Worm (Caenorhabditis elegans) whole organism, L3 larva: ENCODE results near the gene C56E6.2.

ENCODE experiments used
- aly-2 ChIP-seq: fragments of 150-350 bp; optimal IDR thresholded peaks from 2 replicates; lab custom pipeline; 2014; ENCODE audit warnings: missing biosample characterization, missing genetic modification characterization
- ama-1 ChIP-seq: fragments of 150-350 bp; optimal IDR thresholded peaks from 2 replicates; lab custom pipeline; 2018
- ceh-28 ChIP-seq: fragments of 150-350 bp; optimal IDR thresholded peaks from 2 replicates; lab custom pipeline; 2014; ENCODE audit warnings: missing biosample characterization, missing genetic modification reagents, missing genetic modification characterization
- ceh-9 ChIP-seq: sonication (generic microtip); optimal IDR thresholded peaks from 2 replicates; lab custom pipeline; 2018; ENCODE audit warnings: missing biosample characterization, missing genetic modification characterization
- daf-12 ChIP-seq: fragments of 150-350 bp; optimal IDR thresholded peaks from 2 replicates; lab custom pipeline; 2014; ENCODE audit warnings: missing biosample characterization, missing genetic modification reagents, missing genetic modification characterization
- egl-5 ChIP-seq: fragments of 150-350 bp; optimal IDR thresholded peaks from 2 replicates; lab custom pipeline; 2017; ENCODE audit warnings: missing biosample characterization, missing genetic modification reagents, missing genetic modification characterization, inconsistent platforms
- elt-1 ChIP-seq: fragments of 150-350 bp; optimal IDR thresholded peaks from 2 replicates; lab custom pipeline; 2014; ENCODE audit warnings: missing biosample characterization, missing genetic modification characterization
- elt-2 ChIP-seq: sonication (generic microtip); optimal IDR thresholded peaks from 2 replicates; lab custom pipeline; 2016; ENCODE audit warnings: missing genetic modification reagents, mild to moderate bottlenecking, missing genetic modification characterization, missing compliant biosample characterization
- elt-3 ChIP-seq, 3 experiments: fragments of 150-350 bp in 1 of 3; sonication (generic microtip) in 2 of 3; optimal IDR thresholded peaks; 2 replicates in 2 of 3; 4 replicates in 1 of 3; lab custom pipeline; 2014 to 2017; ENCODE audit warnings: missing biosample characterization in 3 of 3, missing genetic modification characterization in 3 of 3
- hmg-11 ChIP-seq: sonication (generic microtip); optimal IDR thresholded peaks from 2 replicates; lab custom pipeline; 2016; ENCODE audit warnings: missing genetic modification characterization, missing compliant biosample characterization
- jun-1 ChIP-seq: fragments of 150-350 bp; optimal IDR thresholded peaks from 2 replicates; lab custom pipeline; 2014; ENCODE audit warnings: missing biosample characterization, missing genetic modification reagents, missing genetic modification characterization
- lin-15B ChIP-seq: fragments of 150-350 bp; optimal IDR thresholded peaks from 2 replicates; lab custom pipeline; 2014; ENCODE audit warnings: missing biosample characterization, missing genetic modification characterization
- lin-39 ChIP-seq: fragments of 150-350 bp; optimal IDR thresholded peaks from 2 replicates; lab custom pipeline; 2018; ENCODE audit warnings: missing biosample characterization, missing genetic modification reagents, missing genetic modification characterization
- nfya-1 ChIP-seq: sonication (generic microtip); optimal IDR thresholded peaks from 2 replicates; lab custom pipeline; 2017; ENCODE audit warnings: missing genetic modification characterization, mild to moderate bottlenecking, missing compliant biosample characterization, antibody characterized with exemption, moderate library complexity; ENCODE audit not compliant: insufficient read depth
- nhr-11 ChIP-seq: fragments of 150-350 bp; optimal IDR thresholded peaks from 2 replicates; lab custom pipeline; 2014; ENCODE audit warnings: missing biosample characterization, missing genetic modification characterization
- nhr-12 ChIP-seq: fragments of 150-350 bp; optimal IDR thresholded peaks from 2 replicates; lab custom pipeline; 2014; ENCODE audit warnings: missing biosample characterization, missing genetic modification characterization
- nhr-23 ChIP-seq: fragments of 150-350 bp; optimal IDR thresholded peaks from 2 replicates; lab custom pipeline; 2014; ENCODE audit warnings: missing biosample characterization, missing genetic modification reagents, missing genetic modification characterization
- nhr-237 ChIP-seq: fragments of 150-350 bp; optimal IDR thresholded peaks from 2 replicates; lab custom pipeline; 2014; ENCODE audit warnings: missing biosample characterization, missing genetic modification characterization
- nhr-25 ChIP-seq: sonication (generic microtip); optimal IDR thresholded peaks from 2 replicates; lab custom pipeline; 2017; ENCODE audit warnings: missing biosample characterization, missing genetic modification characterization
- nhr-28 ChIP-seq: fragments of 150-350 bp; optimal IDR thresholded peaks from 2 replicates; lab custom pipeline; 2014; ENCODE audit warnings: missing biosample characterization, missing genetic modification characterization
- nhr-43 ChIP-seq: sonication (generic microtip); optimal IDR thresholded peaks from 2 replicates; lab custom pipeline; 2016; ENCODE audit warnings: mild to moderate bottlenecking, missing genetic modification characterization, missing compliant biosample characterization; ENCODE audit not compliant: poor library complexity, severe bottlenecking
- nhr-67 ChIP-seq: fragments of 150-350 bp; optimal IDR thresholded peaks from 2 replicates; lab custom pipeline; 2014; ENCODE audit warnings: missing biosample characterization, missing genetic modification characterization
- nhr-76 ChIP-seq: fragments of 150-350 bp; sonication (generic microtip); optimal IDR thresholded peaks from 5 replicates; lab custom pipeline; 2014; ENCODE audit warnings: missing biosample characterization, missing genetic modification characterization
- nhr-77 ChIP-seq: fragments of 150-350 bp; optimal IDR thresholded peaks from 2 replicates; lab custom pipeline; 2014; ENCODE audit warnings: missing biosample characterization, missing genetic modification characterization
- pha-4 ChIP-seq: fragments of 150-350 bp; optimal IDR thresholded peaks from 2 replicates; lab custom pipeline; 2014; ENCODE audit warnings: missing biosample characterization, missing genetic modification reagents, missing genetic modification characterization
- pqm-1 ChIP-seq: fragments of 150-350 bp; optimal IDR thresholded peaks from 2 replicates; lab custom pipeline; 2017; ENCODE audit warnings: missing biosample characterization, missing genetic modification characterization, inconsistent platforms
- skn-1 ChIP-seq: fragments of 150-350 bp; optimal IDR thresholded peaks from 2 replicates; lab custom pipeline; 2014; ENCODE audit warnings: missing biosample characterization, missing genetic modification characterization
- snpc-4 ChIP-seq: fragments of 150-350 bp; optimal IDR thresholded peaks from 2 replicates; lab custom pipeline; 2014; ENCODE audit warnings: missing biosample characterization, missing genetic modification characterization
- zag-1 ChIP-seq: fragments of 150-350 bp; optimal IDR thresholded peaks from 2 replicates; lab custom pipeline; 2014; ENCODE audit warnings: missing biosample characterization, missing genetic modification characterization
- ztf-11 ChIP-seq: fragments of 150-350 bp; optimal IDR thresholded peaks from 2 replicates; lab custom pipeline; 2014; ENCODE audit warnings: missing biosample characterization, missing genetic modification characterization

The C56E6.2 gene

DNA sequence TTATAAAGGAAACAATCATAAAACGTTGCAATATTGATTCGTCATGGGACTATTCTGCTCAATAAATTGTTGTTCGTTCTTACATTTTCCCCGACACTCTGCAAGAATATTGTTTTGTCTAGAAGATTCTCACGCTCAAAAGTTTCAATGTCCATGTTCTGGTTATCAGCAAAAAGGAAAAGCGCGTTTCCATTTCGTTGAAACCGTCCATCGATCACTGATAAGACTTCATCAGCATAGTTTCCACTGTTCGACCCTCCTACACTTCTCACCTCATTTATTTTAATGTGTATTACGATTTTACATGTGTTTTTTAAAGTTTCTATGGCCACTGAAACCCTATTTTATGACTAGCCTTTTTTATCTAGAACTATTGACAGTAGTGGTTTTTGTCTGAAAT is 4.6 kb upstream of the C56E6.2 start:
- TF ChIP-seq elt-3 (tag; optimal IDR thresholded peaks at IDR 0.05; lab: Kevin White, UChicago) (no peak), elt-2 (tag; lab: Kevin White, UChicago) (peak; percentile 89), pqm-1 (tag; lab: Kevin White, UChicago) (peak; percentile 91), nhr-23 (no peak), nhr-43 (tag; lab: Kevin White, UChicago) (no peak), lin-15B (no peak), aly-2 (tag; lab: Kevin White, UChicago) (no peak)

DNA sequence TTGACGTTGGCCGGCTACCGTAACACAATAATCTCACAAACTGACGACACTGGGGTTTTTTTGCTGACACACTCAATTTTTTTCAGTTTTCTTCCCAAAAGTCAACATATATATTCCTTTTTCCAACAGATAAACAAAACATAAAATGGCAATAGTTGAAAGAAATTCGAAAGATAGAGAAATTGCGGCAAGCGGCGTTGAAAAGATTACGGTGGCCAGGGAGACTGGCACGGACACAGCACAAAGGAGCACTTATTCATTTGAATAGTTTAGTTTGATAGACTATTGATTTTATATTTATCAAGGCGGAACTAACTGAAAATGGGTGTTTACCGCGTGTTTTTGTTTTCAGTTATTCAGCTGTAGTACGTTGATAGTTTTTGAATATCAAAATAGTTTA is 3.4 kb upstream of the C56E6.2 start, which contains the start of gene toe-2:
Gene toe-2 (minus strand): TSS at position 70 of the 400 bp plus-strand sequence.
- TF ChIP-seq nhr-11 (tag; lab: Kevin White, UChicago) (no peak), aly-2 (tag; lab: Kevin White, UChicago) (no peak), nhr-43 (tag; lab: Kevin White, UChicago) (no peak), pqm-1 (tag; lab: Kevin White, UChicago) (peak; percentile 18), elt-2 (tag; lab: Kevin White, UChicago) (peak; percentile 55), nfya-1 (tag; lab: Kevin White, UChicago) (no peak), zag-1 (tag; lab: Kevin White, UChicago) (no peak), ceh-9 (tag; lab: Kevin White, UChicago) (no peak), nhr-76 (tag; lab: Kevin White, UChicago) (no peak)

DNA sequence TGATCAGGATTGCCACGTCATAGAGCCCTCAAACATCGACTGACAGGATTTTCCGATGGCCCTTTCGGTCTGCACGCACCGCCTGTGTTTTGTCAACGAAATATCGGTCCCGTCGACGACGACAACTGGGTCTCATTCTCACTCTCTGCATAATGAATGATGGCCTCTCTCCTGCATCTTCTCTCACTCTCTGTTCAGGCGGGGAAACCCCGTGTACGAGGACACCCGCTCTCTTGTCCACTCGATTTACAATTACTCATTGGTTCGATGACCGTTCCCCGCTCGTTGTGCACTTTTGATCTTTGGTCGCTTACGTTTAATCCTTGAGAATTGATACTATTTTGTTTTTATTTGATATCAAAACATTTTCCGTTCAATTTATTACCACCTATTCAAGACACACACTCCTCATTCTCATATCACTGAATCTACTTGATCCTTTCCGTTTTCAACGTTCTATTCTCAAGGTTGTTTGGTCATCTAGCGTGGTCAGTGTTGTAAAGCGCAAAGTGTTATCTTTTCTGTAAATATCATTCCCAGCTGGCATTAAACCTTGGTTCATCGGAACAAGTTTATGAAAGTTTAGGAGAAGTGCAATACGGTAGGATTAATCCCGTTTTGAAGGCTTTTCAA is 2.0 kb upstream of the C56E6.2 start:
- TF ChIP-seq lin-39, result peak; percentile 30
- peak; percentile 19 for TF ChIP-seq nhr-43 (tag; lab: Kevin White, UChicago)
- peak; percentile 25 for TF ChIP-seq pqm-1 (tag; lab: Kevin White, UChicago)
- no peak for TF ChIP-seq jun-1
- peak; percentile 65 for TF ChIP-seq nhr-25 (tag; lab: Kevin White, UChicago)

DNA sequence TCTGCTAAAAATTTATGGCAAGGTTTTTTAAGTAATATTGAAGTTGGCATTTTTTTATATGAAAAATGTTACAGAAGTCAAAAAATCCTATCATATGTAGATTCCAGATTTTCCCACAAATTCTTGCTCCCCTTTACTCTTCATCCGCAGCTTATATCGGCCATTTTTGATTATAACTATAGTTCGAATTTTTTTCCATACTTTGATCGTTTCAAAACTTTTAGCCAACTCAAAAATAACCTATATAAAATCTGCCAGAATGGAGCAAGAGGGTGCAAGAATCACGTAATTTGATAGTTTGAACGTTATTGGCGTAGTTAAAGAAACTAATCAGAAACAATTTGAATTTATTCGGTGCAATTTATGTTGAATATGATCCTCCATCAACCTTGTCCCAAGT is 787 bp upstream of the C56E6.2 start:
- TF ChIP-seq zag-1 (tag; lab: Kevin White, UChicago) (no peak), egl-5 (no peak), nhr-11 (tag; lab: Kevin White, UChicago) (no peak), nhr-28 (no peak), elt-1 (no peak), ztf-11 (no peak)

DNA sequence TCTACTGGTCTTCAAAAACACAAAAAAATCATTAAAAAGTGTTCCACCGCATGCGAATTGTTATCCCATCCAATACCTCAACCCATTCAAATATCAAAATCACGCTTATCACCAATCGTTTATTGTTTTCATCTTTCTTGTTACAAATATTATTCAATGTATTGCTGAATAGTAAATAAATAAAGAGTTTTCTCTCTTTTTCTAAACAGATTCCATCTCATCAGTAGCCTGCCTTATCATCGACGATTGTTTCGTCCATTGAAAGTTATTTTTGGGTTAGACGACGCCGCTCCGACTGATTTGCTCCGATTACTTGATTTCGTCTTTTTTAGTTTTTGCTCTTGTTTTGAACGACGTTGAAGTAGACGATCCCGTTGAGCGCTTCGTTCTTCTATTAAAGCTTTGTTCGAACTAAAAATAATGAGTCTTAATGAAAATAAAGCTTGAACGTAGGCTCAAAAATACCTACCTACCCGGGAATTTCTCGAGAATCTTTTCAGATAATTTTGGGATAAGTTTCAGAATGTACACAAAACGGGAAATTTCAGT is 1.5 kb downstream of the C56E6.2 start:
- TF ChIP-seq elt-2 (tag; lab: Kevin White, UChicago) (peak; percentile 1), ama-1 (lab: Kevin White, UChicago) (peak; percentile 67), nhr-12 (tag; lab: Kevin White, UChicago) (no peak), daf-12 (no peak), ceh-28 (peak; percentile 30), pha-4 (tag; lab: Kevin White, UChicago) (peak; percentile 1)

DNA sequence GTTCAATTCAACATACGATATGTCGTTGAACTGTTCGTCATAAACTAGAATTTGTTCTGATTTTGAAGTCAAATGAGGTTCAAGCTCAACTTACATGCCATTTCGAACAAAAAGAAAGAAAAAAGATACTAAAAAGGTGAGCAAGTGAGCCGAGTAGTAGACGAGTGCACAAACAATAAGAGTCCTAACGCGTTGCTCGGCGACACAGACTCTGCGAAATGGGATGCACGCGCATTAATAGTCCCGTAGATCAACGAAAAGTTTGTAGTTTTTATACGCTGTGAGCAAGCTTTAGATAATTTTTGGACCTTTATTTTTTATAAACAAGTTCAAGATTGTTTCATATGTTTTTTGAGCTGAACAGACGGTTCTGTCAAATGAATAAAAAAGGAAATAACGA is 3.9 kb downstream of the C56E6.2 start, which contains the start of gene C56E6.4:
Gene C56E6.4 (minus strand): TSS at position 101 of the 400 bp plus-strand sequence.
- TF ChIP-seq skn-1, result no peak
- TF ChIP-seq nhr-25 (tag; lab: Kevin White, UChicago), result no peak
- TF ChIP-seq hmg-11, result no peak
- TF ChIP-seq snpc-4, result no peak
- no peak for TF ChIP-seq nhr-77
- no peak for TF ChIP-seq nhr-237 (tag; lab: Kevin White, UChicago)

DNA sequence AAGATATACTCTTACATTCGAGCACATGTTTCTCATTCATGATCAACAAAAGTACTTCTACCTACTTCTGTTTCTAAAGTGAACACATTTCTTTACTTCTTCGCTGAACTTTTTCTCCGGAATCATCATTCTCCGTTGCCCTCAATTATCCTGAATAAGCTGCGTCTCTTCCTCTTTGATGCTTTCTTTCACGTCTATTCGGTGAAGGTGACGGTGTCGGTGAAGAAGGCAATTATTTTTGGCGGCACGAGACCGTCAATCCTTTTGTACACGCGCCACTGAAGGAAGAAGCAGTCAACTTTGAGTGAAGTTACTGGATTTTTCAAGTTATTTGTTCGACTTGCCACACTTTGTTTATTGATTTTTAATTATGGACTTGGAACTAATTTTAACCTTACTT is 6.8 kb downstream of the C56E6.2 start, which contains the start of gene abch-1:
Gene abch-1 (minus strand): TSS at position 101 of the 400 bp plus-strand sequence.
- TF ChIP-seq nhr-67 (tag; lab: Kevin White, UChicago) (no peak), elt-3 (tag; optimal IDR thresholded peaks at IDR 0.05; lab: Kevin White, UChicago) (no peak), zag-1 (tag; lab: Kevin White, UChicago) (no peak)
